Worm (Caenorhabditis elegans) whole organism, L4 larva: ENCODE measurements around the gene ttc-17.
A peak's percentile ranks its signal among the peaks of the same experiment; 100 is the strongest.

ENCODE experiments used
- F10B5.3 ChIP-seq: sonication (generic microtip); optimal IDR thresholded peaks from 2 replicates; lab custom pipeline; 2016; ENCODE audit warnings: mild to moderate bottlenecking, missing genetic modification characterization, missing compliant biosample characterization
- F37D6.2 ChIP-seq: sonication (generic microtip); optimal IDR thresholded peaks from 2 replicates; lab custom pipeline; 2016; ENCODE audit warnings: mild to moderate bottlenecking, missing genetic modification characterization, missing compliant biosample characterization
- F49E8.2 ChIP-seq: sonication (generic microtip); optimal IDR thresholded peaks from 2 replicates; lab custom pipeline; 2016; ENCODE audit warnings: missing compliant biosample characterization, mild to moderate bottlenecking, missing genetic modification characterization, borderline replicate concordance
- R02D3.7 ChIP-seq: fragments of 150-350 bp; sonication (generic microtip); optimal IDR thresholded peaks from 3 replicates; lab custom pipeline; 2014; ENCODE audit warnings: missing biosample characterization, missing genetic modification characterization
- T20F7.1 ChIP-seq: fragments of 200-800 bp; sonication (Bioruptor generic); optimal IDR thresholded peaks from 2 replicates; lab custom pipeline; 2018; ENCODE audit warnings: mild to moderate bottlenecking, missing genetic modification characterization, missing compliant biosample characterization
- T26A8.4 ChIP-seq: fragments of 200-800 bp; sonication (Bioruptor generic); IDR thresholded peaks from 2 replicates; pipeline ENCODE4 v1.3.6; 2022; ENCODE audit warnings: missing genetic modification characterization, missing compliant biosample characterization
- Y105C5A.15 ChIP-seq: fragments of 200-800 bp; sonication (Bioruptor generic); IDR thresholded peaks from 2 replicates; pipeline ENCODE4 v1.3.6; 2022; ENCODE audit warnings: missing genetic modification characterization, missing compliant biosample characterization
- Y48G9A.11 ChIP-seq: fragments of 200-800 bp; sonication (Bioruptor generic); IDR thresholded peaks from 2 replicates; pipeline ENCODE4 v1.3.6; 2022; ENCODE audit warnings: missing genetic modification reagents, missing genetic modification characterization, missing compliant biosample characterization
- Y5F2A.4 ChIP-seq: fragments of 200-800 bp; sonication (Bioruptor generic); optimal IDR thresholded peaks from 2 replicates; lab custom pipeline; 2018; ENCODE audit warnings: mild to moderate bottlenecking, missing genetic modification characterization, missing compliant biosample characterization
- ZK337.2 ChIP-seq: fragments of 200-800 bp; sonication (Bioruptor generic); IDR thresholded peaks from 2 replicates; pipeline ENCODE4 v1.3.6; 2022; ENCODE audit warnings: missing genetic modification reagents, missing genetic modification characterization, missing compliant biosample characterization
- ZK546.5 ChIP-seq, 2 experiments: sonication (generic microtip); optimal IDR thresholded peaks; 2 replicates each; lab custom pipeline; 2017; ENCODE audit warnings: missing biosample characterization in 2 of 2, missing genetic modification characterization in 2 of 2
- aly-2 ChIP-seq: sonication (generic microtip); optimal IDR thresholded peaks from 2 replicates; lab custom pipeline; 2018; ENCODE audit warnings: missing biosample characterization, missing genetic modification characterization
- arid-1 ChIP-seq: fragments of 200-800 bp; sonication (Bioruptor generic); conservative IDR thresholded peaks from 2 replicates; pipeline ENCODE4 v1.3.6; 2022; ENCODE audit warnings: missing genetic modification reagents, missing genetic modification characterization, missing compliant biosample characterization
- ceh-20 ChIP-seq: fragments of 200-800 bp; sonication (Bioruptor generic); IDR thresholded peaks from 2 replicates; pipeline ENCODE4 v1.3.6; 2022; ENCODE audit warnings: missing genetic modification reagents, missing genetic modification characterization, missing compliant biosample characterization
- ceh-44 ChIP-seq: fragments of 200-800 bp; sonication (Bioruptor generic); IDR thresholded peaks from 2 replicates; pipeline ENCODE4 v1.3.6; 2022; ENCODE audit warnings: missing genetic modification reagents, missing genetic modification characterization, missing compliant biosample characterization
- ceh-62 ChIP-seq: sonication (generic microtip); optimal IDR thresholded peaks from 2 replicates; lab custom pipeline; 2017; ENCODE audit warnings: missing biosample characterization, missing genetic modification characterization
- ces-1 ChIP-seq: fragments of 150-350 bp; sonication (generic microtip); optimal IDR thresholded peaks from 4 replicates; lab custom pipeline; 2014; ENCODE audit warnings: missing biosample characterization, missing genetic modification reagents, missing genetic modification characterization
- daf-12 ChIP-seq: fragments of 150-350 bp; optimal IDR thresholded peaks from 2 replicates; lab custom pipeline; 2014; ENCODE audit warnings: missing biosample characterization, missing genetic modification reagents, missing genetic modification characterization
- daf-19 ChIP-seq: fragments of 200-800 bp; sonication (Bioruptor generic); conservative IDR thresholded peaks from 2 replicates; pipeline ENCODE4 v1.3.6; 2022; ENCODE audit warnings: missing genetic modification characterization, missing compliant biosample characterization
- daf-8 ChIP-seq: fragments of 200-800 bp; sonication (Bioruptor generic); IDR thresholded peaks from 2 replicates; pipeline ENCODE4 v1.3.6; 2022; ENCODE audit warnings: missing genetic modification characterization, missing compliant biosample characterization
- dmd-6 ChIP-seq: fragments of 200-800 bp; sonication (Bioruptor generic); IDR thresholded peaks from 2 replicates; pipeline ENCODE4 v1.3.6; 2022; ENCODE audit warnings: missing genetic modification reagents, missing genetic modification characterization, missing compliant biosample characterization
- duxl-1 ChIP-seq: sonication (generic microtip); optimal IDR thresholded peaks from 2 replicates; lab custom pipeline; 2016; ENCODE audit warnings: mild to moderate bottlenecking, missing genetic modification characterization, moderate library complexity, missing compliant biosample characterization; ENCODE audit not compliant: poor library complexity
- fkh-10 ChIP-seq: fragments of 150-350 bp; optimal IDR thresholded peaks from 2 replicates; lab custom pipeline; 2014; ENCODE audit warnings: missing biosample characterization, missing genetic modification reagents, missing genetic modification characterization
- fos-1 ChIP-seq: fragments of 150-350 bp; optimal IDR thresholded peaks from 2 replicates; lab custom pipeline; 2014; ENCODE audit warnings: missing biosample characterization, missing genetic modification characterization
- hif-1 ChIP-seq, 2 experiments: sonication (generic microtip); optimal IDR thresholded peaks; 2 replicates each; lab custom pipeline; 2016 to 2017; ENCODE audit warnings: missing compliant biosample characterization in 2 of 2, missing genetic modification characterization in 2 of 2, missing genetic modification reagents in 2 of 2, missing genotype in 2 of 2, mild to moderate bottlenecking in 1 of 2
- hlh-11 ChIP-seq: fragments of 200-800 bp; sonication (Bioruptor generic); optimal IDR thresholded peaks from 2 replicates; lab custom pipeline; 2018; ENCODE audit warnings: mild to moderate bottlenecking, missing genetic modification characterization, missing compliant biosample characterization
- hmg-1.1 ChIP-seq: fragments of 200-800 bp; sonication (Bioruptor generic); IDR thresholded peaks from 2 replicates; pipeline ENCODE4 v1.3.6; 2022; ENCODE audit warnings: missing genetic modification reagents, missing genetic modification characterization, missing compliant biosample characterization
- jun-1 ChIP-seq: fragments of 150-350 bp; optimal IDR thresholded peaks from 2 replicates; lab custom pipeline; 2014; ENCODE audit warnings: missing biosample characterization, missing genetic modification reagents, missing genetic modification characterization
- lin-1 ChIP-seq: fragments of 200-800 bp; sonication (Bioruptor generic); IDR thresholded peaks from 2 replicates; pipeline ENCODE4 v1.3.6; 2022; ENCODE audit warnings: missing genetic modification reagents, missing genetic modification characterization, missing compliant biosample characterization
- lin-38 ChIP-seq: fragments of 200-800 bp; sonication (Bioruptor generic); IDR thresholded peaks from 2 replicates; pipeline ENCODE4 v1.3.6; 2022; ENCODE audit warnings: missing genetic modification reagents, missing genetic modification characterization, missing compliant biosample characterization
- lin-39 ChIP-seq: fragments of 150-350 bp; optimal IDR thresholded peaks from 2 replicates; lab custom pipeline; 2014; ENCODE audit warnings: missing biosample characterization, missing genetic modification reagents, missing genetic modification characterization
- lsy-2 ChIP-seq, 2 experiments: fragments of 150-350 bp in 1 of 2; sonication (generic microtip) in 1 of 2; optimal IDR thresholded peaks; 2 replicates each; lab custom pipeline; 2014 to 2017; ENCODE audit warnings: missing biosample characterization in 2 of 2, missing genetic modification characterization in 2 of 2
- mdt-29 ChIP-seq: fragments of 200-800 bp; sonication (Bioruptor generic); IDR thresholded peaks from 2 replicates; pipeline ENCODE4 v1.3.6; 2022; ENCODE audit warnings: missing genetic modification reagents, missing genetic modification characterization, missing compliant biosample characterization
- mep-1 ChIP-seq: fragments of 150-350 bp; sonication (generic microtip); optimal IDR thresholded peaks from 3 replicates; lab custom pipeline; 2014; ENCODE audit warnings: missing biosample characterization, missing genetic modification characterization
- mes-2 ChIP-seq: sonication (generic microtip); optimal IDR thresholded peaks from 2 replicates; lab custom pipeline; 2016; ENCODE audit warnings: missing genotype, mild to moderate bottlenecking, missing genetic modification characterization, missing compliant biosample characterization; ENCODE audit not compliant: poor library complexity, severe bottlenecking
- nhr-10 ChIP-seq: fragments of 150-350 bp; optimal IDR thresholded peaks from 2 replicates; lab custom pipeline; 2014; ENCODE audit warnings: missing biosample characterization, missing genetic modification characterization
- nhr-102 ChIP-seq: sonication (generic microtip); optimal IDR thresholded peaks from 2 replicates; lab custom pipeline; 2016; ENCODE audit warnings: mild to moderate bottlenecking, missing genetic modification characterization, moderate library complexity, missing compliant biosample characterization
- nhr-111 ChIP-seq: fragments of 200-800 bp; sonication (Bioruptor generic); optimal IDR thresholded peaks from 2 replicates; lab custom pipeline; 2018; ENCODE audit warnings: mild to moderate bottlenecking, missing genetic modification characterization, missing compliant biosample characterization
- nhr-237 ChIP-seq: sonication (generic microtip); optimal IDR thresholded peaks from 2 replicates; lab custom pipeline; 2017; ENCODE audit warnings: missing biosample characterization, missing genetic modification characterization
- nhr-41 ChIP-seq: fragments of 200-800 bp; sonication (Bioruptor generic); IDR thresholded peaks from 2 replicates; pipeline ENCODE4 v1.3.6; 2022; ENCODE audit warnings: missing genetic modification reagents, missing genetic modification characterization, missing compliant biosample characterization
- nhr-42 ChIP-seq: fragments of 200-800 bp; sonication (Bioruptor generic); IDR thresholded peaks from 2 replicates; pipeline ENCODE4 v1.3.6; 2022; ENCODE audit warnings: missing genetic modification characterization, missing compliant biosample characterization
- nhr-77 ChIP-seq: fragments of 150-350 bp; optimal IDR thresholded peaks from 2 replicates; lab custom pipeline; 2014; ENCODE audit warnings: missing biosample characterization, missing genetic modification characterization
- pqm-1 ChIP-seq: sonication (generic microtip); optimal IDR thresholded peaks from 2 replicates; lab custom pipeline; 2017; ENCODE audit warnings: missing biosample characterization, missing genetic modification characterization
- set-16 ChIP-seq: fragments of 200-800 bp; sonication (Bioruptor generic); IDR thresholded peaks from 2 replicates; pipeline ENCODE4 v1.3.6; 2022; ENCODE audit warnings: missing genetic modification reagents, missing genetic modification characterization, missing compliant biosample characterization
- snpc-1.2 ChIP-seq: fragments of 200-800 bp; sonication (Bioruptor generic); IDR thresholded peaks from 2 replicates; pipeline ENCODE4 v1.3.6; 2022; ENCODE audit warnings: missing genetic modification reagents, missing genetic modification characterization, missing compliant biosample characterization
- spr-1 ChIP-seq: sonication (generic microtip); optimal IDR thresholded peaks from 2 replicates; lab custom pipeline; 2016; ENCODE audit warnings: mild to moderate bottlenecking, missing genetic modification characterization, missing compliant biosample characterization
- tag-97 ChIP-seq: fragments of 200-800 bp; sonication (Bioruptor generic); IDR thresholded peaks from 2 replicates; pipeline ENCODE4 v1.3.6; 2022; ENCODE audit warnings: missing genetic modification characterization, missing compliant biosample characterization
- tra-1 ChIP-seq: fragments of 200-800 bp; sonication (Bioruptor generic); IDR thresholded peaks from 2 replicates; pipeline ENCODE4 v1.3.6; 2022; ENCODE audit warnings: missing genetic modification reagents, missing genetic modification characterization, missing compliant biosample characterization
- unc-130 ChIP-seq: sonication (generic microtip); optimal IDR thresholded peaks from 2 replicates; lab custom pipeline; 2016; ENCODE audit warnings: missing genetic modification reagents, missing genetic modification characterization, missing compliant biosample characterization
- zip-2 ChIP-seq: fragments of 150-350 bp; optimal IDR thresholded peaks from 2 replicates; lab custom pipeline; 2014; ENCODE audit warnings: missing biosample characterization, missing genetic modification characterization
- ztf-11 ChIP-seq: fragments of 150-350 bp; optimal IDR thresholded peaks from 2 replicates; lab custom pipeline; 2014; ENCODE audit warnings: missing biosample characterization, missing genetic modification characterization

The ttc-17 gene

DNA sequence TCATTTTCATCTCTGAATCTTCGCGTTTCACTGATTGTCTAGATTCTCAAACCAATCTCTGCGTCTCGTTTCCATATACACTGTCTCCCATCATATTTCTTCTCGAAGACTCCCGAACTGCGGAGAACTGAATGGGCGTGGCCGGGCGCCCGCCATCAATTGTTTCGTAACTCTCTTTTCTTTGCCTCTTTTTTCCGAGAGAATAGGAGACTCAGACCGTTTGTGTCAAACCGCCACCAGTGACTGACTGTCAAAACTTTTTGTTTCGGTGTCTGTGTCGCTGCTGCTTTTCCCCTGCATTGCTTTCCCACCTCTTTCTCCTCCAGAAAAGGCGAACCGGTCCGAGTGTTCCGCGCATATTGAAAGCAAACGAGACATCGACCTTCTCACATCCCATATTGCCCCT, 20.7 kb upstream of the ttc-17 start, which contains the start of gene unc-23:
TSS of gene unc-23 (plus strand) at position 176 of the 406 bp plus-strand sequence.
- TF ChIP-seq nhr-42 (GFP tag; lab: Robert Waterston, UW) (peak; percentile 77; the same call in 1 of the 2 replicates), nhr-102 (tag; lab: Kevin White, UChicago) (peak; percentile 83), mdt-29 (GFP tag; lab: Robert Waterston, UW) (peak; percentile 99), mes-2 (tag; lab: Kevin White, UChicago) (peak; percentile 54), Y5F2A.4 (GFP tag; lab: Kevin White, UChicago) (no peak), set-16 (GFP tag; lab: Robert Waterston, UW) (peak; percentile 77; the same call in 1 of the 2 replicates), aly-2 (no peak), hmg-1.1 (GFP tag; lab: Robert Waterston, UW) (peak; percentile 74), nhr-41 (GFP tag; lab: Robert Waterston, UW) (no peak), Y105C5A.15 (no peak), lin-39 (no peak), mep-1 (peak; percentile 84), Y48G9A.11 (GFP tag; lab: Robert Waterston, UW) (0 out of 2 replicates have a peak, but pooled peaks have one; percentile 37), ztf-11 (tag; lab: Kevin White, UChicago) (no peak), ZK337.2 (GFP tag; lab: Robert Waterston, UW) (no peak), hlh-11 (tag; lab: Kevin White, UChicago) (peak; percentile 97), fos-1 (no peak), ceh-62 (tag; lab: Kevin White, UChicago) (no peak), unc-130 (GFP tag; lab: Kevin White, UChicago) (no peak), dmd-6 (GFP tag; lab: Robert Waterston, UW) (peak; percentile 94), daf-8 (GFP tag; lab: Robert Waterston, UW) (no peak), snpc-1.2 (no peak), daf-19 (no peak), ceh-44 (no peak), duxl-1 (tag; lab: Kevin White, UChicago) (peak; percentile 30), spr-1 (tag; lab: Kevin White, UChicago) (peak; percentile 76), lsy-2 (tag; optimal IDR thresholded peaks at IDR 0.05; lab: Kevin White, UChicago) (peak in 1 of 2 experiments; percentile 71), jun-1 (tag; lab: Kevin White, UChicago) (peak; percentile 76), lin-38 (peak; percentile 54), daf-12 (no peak), zip-2 (tag; lab: Kevin White, UChicago) (peak; percentile 36), ZK546.5 (tag; optimal IDR thresholded peaks at IDR 0.05; lab: Kevin White, UChicago) (no peak), T26A8.4 (GFP tag; lab: Robert Waterston, UW) (peak; percentile 70), pqm-1 (no peak), ces-1 (GFP tag; lab: Kevin White, UChicago) (no peak), tag-97 (no peak), F37D6.2 (tag; lab: Kevin White, UChicago) (no peak), R02D3.7 (tag; lab: Kevin White, UChicago) (no peak), F49E8.2 (tag; lab: Kevin White, UChicago) (no peak), F10B5.3 (no peak), nhr-237 (tag; lab: Kevin White, UChicago) (no peak), tra-1 (GFP tag; lab: Robert Waterston, UW) (peak; percentile 86), lin-1 (peak; percentile 93), nhr-111 (GFP tag; lab: Kevin White, UChicago) (no peak), ceh-20 (peak; percentile 76; the same call in 1 of the 2 replicates), fkh-10 (GFP tag; lab: Kevin White, UChicago) (no peak), T20F7.1 (GFP tag; lab: Kevin White, UChicago) (peak; percentile 45), arid-1 (GFP tag; lab: Robert Waterston, UW) (peak; percentile 45; the same call in 1 of the 2 replicates), nhr-77 (peak; percentile 73), hif-1 (tag; optimal IDR thresholded peaks at IDR 0.05; lab: Kevin White, UChicago) (peak in 1 of 2 experiments; percentile 64), nhr-10 (tag; lab: Kevin White, UChicago) (peak; percentile 77)
